Fruit fly (Drosophila melanogaster): ENCODE results near the gene CG31437.

DNA sequence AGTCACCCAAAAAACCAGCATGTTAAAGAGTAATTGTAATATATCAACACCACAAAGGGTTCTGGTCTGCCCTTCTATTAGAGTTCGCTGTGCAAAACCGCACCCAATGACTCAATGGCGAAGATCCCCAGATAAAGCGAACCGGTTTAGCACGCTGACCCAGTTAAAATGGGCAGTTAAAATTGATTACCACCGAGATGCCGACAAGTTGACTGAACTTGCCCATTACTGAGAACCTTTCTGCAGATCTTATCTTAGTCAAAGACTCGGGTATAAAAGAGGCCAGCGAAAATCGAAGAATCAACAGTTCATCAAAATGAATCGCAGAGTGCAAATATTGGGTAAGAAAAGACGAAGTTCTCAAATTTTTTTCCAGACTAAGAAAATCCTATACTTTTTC lies at the start of gene CG31437:
- TF ChIP-seq psq (optimal IDR thresholded peaks at IDR 0.05), result no peak
- TF ChIP-seq Myc (optimal IDR thresholded peaks at IDR 0.05), result no peak
- TF ChIP-seq insv (optimal IDR thresholded peaks at IDR 0.05), result no peak
- no peak for TF ChIP-seq ttk (optimal IDR thresholded peaks at IDR 0.05)
- no peak for TF ChIP-seq Sin3A (optimal IDR thresholded peaks at IDR 0.05)
- no peak for TF ChIP-seq h (optimal IDR thresholded peaks at IDR 0.05)
